Worm (Caenorhabditis elegans): Measurements from ENCODE around the gene F15H10.5.

DNA sequence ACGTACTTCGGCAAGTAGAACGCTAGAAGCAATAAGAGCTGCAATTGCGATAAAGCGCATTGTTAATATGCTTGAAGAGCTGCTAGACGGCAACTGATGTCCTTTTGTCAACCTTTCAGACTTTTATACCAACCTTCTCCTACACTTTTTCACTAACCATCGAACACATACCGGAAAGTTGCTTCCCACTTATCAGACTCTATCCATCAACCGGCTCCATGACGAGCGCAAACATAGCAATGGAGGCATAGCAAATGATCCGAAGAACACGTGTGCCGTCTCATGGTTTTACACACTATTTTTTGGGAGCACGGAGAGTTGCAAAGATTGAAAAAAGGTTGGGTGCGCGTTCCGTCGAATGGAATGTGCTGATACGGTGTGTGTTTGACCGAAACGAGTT is 37.1 kb downstream of the F15H10.5 start, which contains the start of gene abu-1:
- no peak for TF ChIP-seq him-1 (tag; optimal IDR thresholded peaks at IDR 0.05)
- no peak for TF ChIP-seq W03F9.2 (tag; optimal IDR thresholded peaks at IDR 0.05)

All from whole organism, L4/young adult.